Fruit fly (Drosophila melanogaster) whole organism, embryonic: ENCODE measurements around the gene CG16756.
A peak's percentile ranks its signal among the peaks of the same experiment; 100 is the strongest.

ENCODE experiments used
- Asciz ChIP-seq: fragments of 200-800 bp; sonication (Bioruptor generic); optimal IDR thresholded peaks from 2 replicates; lab custom pipeline; 2017; ENCODE audit warnings: missing biosample characterization, mild to moderate bottlenecking, missing genetic modification characterization, missing genetic modification reagents
- Atf-2 ChIP-seq: fragments of 200-800 bp; sonication (Bioruptor generic); optimal IDR thresholded peaks from 2 replicates; lab custom pipeline; 2016; ENCODE audit warnings: missing biosample characterization, missing genetic modification characterization
- BEAF-32 ChIP-seq: fragments of 200-800 bp; sonication (Bioruptor generic); optimal IDR thresholded peaks from 3 replicates; lab custom pipeline; 2017; ENCODE audit warnings: missing biosample characterization, missing genetic modification characterization, mild to moderate bottlenecking, moderate library complexity, missing genetic modification reagents
- Bgb ChIP-seq: fragments of 200-800 bp; sonication (Bioruptor generic); IDR thresholded peaks from 2 replicates; pipeline ENCODE4 v1.3.6; 2022; ENCODE audit warnings: missing biosample characterization, missing genetic modification characterization; ENCODE audit not compliant: partially characterized antibody
- C15 ChIP-seq: fragments of 200-800 bp; sonication (Bioruptor generic); IDR thresholded peaks from 3 replicates; pipeline ENCODE4 v1.3.6; 2022; ENCODE audit warnings: missing biosample characterization, missing genetic modification characterization
- CG1024 ChIP-seq: fragments of 200-800 bp; sonication (Bioruptor generic); IDR thresholded peaks from 2 replicates; pipeline ENCODE4 v1.3.6; 2022; ENCODE audit warnings: missing biosample characterization, missing genetic modification characterization
- CG11085 ChIP-seq: fragments of 200-800 bp; sonication (Bioruptor generic); IDR thresholded peaks from 2 replicates; pipeline ENCODE4 v1.3.6; 2022; ENCODE audit warnings: missing biosample characterization, missing genetic modification characterization
- CG11560 ChIP-seq: fragments of 200-800 bp; sonication (Bioruptor generic); IDR thresholded peaks from 3 replicates; pipeline ENCODE4 v1.3.6; 2022; ENCODE audit warnings: missing biosample characterization, missing genetic modification characterization
- CG15073 ChIP-seq: fragments of 200-800 bp; sonication (Bioruptor generic); optimal IDR thresholded peaks from 2 replicates; lab custom pipeline; 2016; ENCODE audit warnings: missing biosample characterization, missing genetic modification characterization
- CG1603 ChIP-seq: fragments of 200-800 bp; sonication (Bioruptor generic); optimal IDR thresholded peaks from 2 replicates; lab custom pipeline; 2019; ENCODE audit warnings: missing biosample characterization, mild to moderate bottlenecking, missing genetic modification characterization, moderate library complexity
- CG16779 ChIP-seq: fragments of 200-800 bp; sonication (Bioruptor generic); IDR thresholded peaks from 2 replicates; pipeline ENCODE4 v1.3.6; 2022; ENCODE audit warnings: missing biosample characterization, missing genetic modification characterization
- CG17385 ChIP-seq: fragments of 200-800 bp; sonication (Bioruptor generic); optimal IDR thresholded peaks from 3 replicates; lab custom pipeline; 2018; ENCODE audit warnings: missing biosample characterization, mild to moderate bottlenecking, missing genetic modification characterization
- CG17568 ChIP-seq: fragments of 200-800 bp; sonication (Bioruptor generic); optimal IDR thresholded peaks from 2 replicates; lab custom pipeline; 2018; ENCODE audit warnings: missing biosample characterization, mild to moderate bottlenecking, missing genetic modification characterization, moderate library complexity
- CG18262 ChIP-seq: fragments of 200-800 bp; optimal IDR thresholded peaks from 3 replicates; lab custom pipeline; 2019; ENCODE audit warnings: missing biosample characterization, mild to moderate bottlenecking, missing genetic modification characterization, moderate library complexity
- CG2712 ChIP-seq: fragments of 200-800 bp; optimal IDR thresholded peaks from 3 replicates; lab custom pipeline; 2019; ENCODE audit warnings: missing biosample characterization, mild to moderate bottlenecking, missing genetic modification characterization, moderate library complexity
- CG31388 ChIP-seq: fragments of 200-800 bp; sonication (Bioruptor generic); optimal IDR thresholded peaks from 2 replicates; lab custom pipeline; 2016; ENCODE audit warnings: missing biosample characterization, missing genetic modification characterization
- CG5180 ChIP-seq: fragments of 200-800 bp; sonication (Bioruptor generic); optimal IDR thresholded peaks from 3 replicates; lab custom pipeline; 2017; ENCODE audit warnings: missing biosample characterization, missing genetic modification characterization, mild to moderate bottlenecking, moderate library complexity, missing genetic modification reagents
- CG5953 ChIP-seq: fragments of 200-800 bp; sonication (Bioruptor generic); IDR thresholded peaks from 2 replicates; pipeline ENCODE4 v1.3.6; 2022; ENCODE audit warnings: missing biosample characterization, missing genetic modification characterization
- CG9797 ChIP-seq: fragments of 200-800 bp; sonication (Bioruptor generic); optimal IDR thresholded peaks from 3 replicates; lab custom pipeline; 2018; ENCODE audit warnings: missing biosample characterization, mild to moderate bottlenecking, missing genetic modification characterization
- D19A ChIP-seq: fragments of 200-800 bp; optimal IDR thresholded peaks from 3 replicates; lab custom pipeline; 2019; ENCODE audit warnings: missing biosample characterization, mild to moderate bottlenecking, missing genetic modification characterization, moderate library complexity
- Dll ChIP-seq: fragments of 200-800 bp; sonication (Bioruptor generic); IDR thresholded peaks from 4 replicates; pipeline ENCODE4 v1.3.6; 2022; ENCODE audit warnings: missing biosample characterization, missing genetic modification characterization; ENCODE audit not compliant: partially characterized antibody
- Dp ChIP-seq: fragments of 200-800 bp; sonication (Bioruptor generic); optimal IDR thresholded peaks from 2 replicates; lab custom pipeline; 2018; ENCODE audit warnings: missing biosample characterization, mild to moderate bottlenecking, missing genetic modification characterization, moderate library complexity
- E2f2 ChIP-seq: fragments of 200-800 bp; sonication (Bioruptor generic); IDR thresholded peaks from 2 replicates; pipeline ENCODE4 v1.3.6; 2022; ENCODE audit warnings: missing biosample characterization, missing genetic modification characterization
- Gsc ChIP-seq: fragments of 200-800 bp; sonication (Bioruptor generic); IDR thresholded peaks from 2 replicates; pipeline ENCODE4 v1.3.6; 2022; ENCODE audit warnings: missing biosample characterization, missing genetic modification characterization
- Jarid2 ChIP-seq: fragments of 200-800 bp; sonication (Bioruptor generic); optimal IDR thresholded peaks from 3 replicates; lab custom pipeline; 2017; ENCODE audit warnings: mild to moderate bottlenecking, missing biosample characterization, missing genetic modification reagents, missing genetic modification characterization
- MESR4 ChIP-seq: fragments of 200-800 bp; sonication (Bioruptor generic); optimal IDR thresholded peaks from 2 replicates; lab custom pipeline; 2018; ENCODE audit warnings: missing biosample characterization, mild to moderate bottlenecking, missing genetic modification characterization, moderate library complexity
- Max ChIP-seq: fragments of 200-800 bp; sonication (Bioruptor generic); optimal IDR thresholded peaks from 2 replicates; lab custom pipeline; 2016; ENCODE audit warnings: missing biosample characterization, mild to moderate bottlenecking, missing genetic modification characterization
- NC2α ChIP-seq: fragments of 200-800 bp; sonication (Bioruptor generic); optimal IDR thresholded peaks from 2 replicates; lab custom pipeline; 2016; ENCODE audit warnings: missing biosample characterization, missing genetic modification characterization
- Nf-YC ChIP-seq: fragments of 200-800 bp; optimal IDR thresholded peaks from 3 replicates; lab custom pipeline; 2019; ENCODE audit warnings: missing biosample characterization, mild to moderate bottlenecking, missing genetic modification characterization, moderate library complexity
- Sin3A ChIP-seq: fragments of >200 bp; optimal IDR thresholded peaks from 2 replicates; lab custom pipeline; 2018
- Spps ChIP-seq: fragments of 200-800 bp; sonication (Bioruptor generic); optimal IDR thresholded peaks from 2 replicates; lab custom pipeline; 2018; ENCODE audit warnings: missing biosample characterization, mild to moderate bottlenecking, missing genetic modification characterization
- YL-1 ChIP-seq: fragments of 200-800 bp; sonication (Bioruptor generic); optimal IDR thresholded peaks from 3 replicates; lab custom pipeline; 2017; ENCODE audit warnings: missing biosample characterization, mild to moderate bottlenecking, missing genetic modification characterization
- ab ChIP-seq: fragments of 200-800 bp; sonication (Bioruptor generic); optimal IDR thresholded peaks from 2 replicates; lab custom pipeline; 2016; ENCODE audit warnings: missing biosample characterization, missing genetic modification characterization
- amos ChIP-seq: fragments of 200-800 bp; sonication (Bioruptor generic); IDR thresholded peaks from 2 replicates; pipeline ENCODE4 v1.3.6; 2022; ENCODE audit warnings: missing biosample characterization, missing genetic modification characterization; ENCODE audit not compliant: partially characterized antibody
- aop ChIP-seq: fragments of 200-800 bp; sonication (Bioruptor generic); IDR thresholded peaks from 2 replicates; pipeline ENCODE4 v1.3.6; 2022; ENCODE audit warnings: missing biosample characterization, missing genetic modification characterization
- cad ChIP-seq: fragments of >200 bp; optimal IDR thresholded peaks from 2 replicates; lab custom pipeline; 2017; ENCODE audit warnings: missing biosample characterization, missing genetic modification characterization
- cg ChIP-seq: fragments of 200-800 bp; sonication (Bioruptor generic); optimal IDR thresholded peaks from 3 replicates; lab custom pipeline; 2019; ENCODE audit warnings: missing biosample characterization, mild to moderate bottlenecking, missing genetic modification characterization, moderate library complexity
- cwo ChIP-seq: fragments of 200-800 bp; sonication (Bioruptor generic); optimal IDR thresholded peaks from 3 replicates; lab custom pipeline; 2017; ENCODE audit warnings: missing biosample characterization, missing genetic modification characterization, mild to moderate bottlenecking, moderate library complexity, missing genetic modification reagents
- dm ChIP-seq: fragments of 200-800 bp; sonication (Bioruptor generic); optimal IDR thresholded peaks from 3 replicates; lab custom pipeline; 2016; ENCODE audit warnings: missing biosample characterization, missing genetic modification characterization
- ftz-f1 ChIP-seq: fragments of 200-800 bp; sonication (Bioruptor generic); optimal IDR thresholded peaks from 2 replicates; lab custom pipeline; 2016; ENCODE audit warnings: missing biosample characterization, missing genetic modification characterization
- gfzf ChIP-seq: fragments of 200-800 bp; sonication (Bioruptor generic); optimal IDR thresholded peaks from 2 replicates; lab custom pipeline; 2016; ENCODE audit warnings: missing biosample characterization, mild to moderate bottlenecking, missing genetic modification characterization, moderate library complexity
- hkb ChIP-seq, 2 experiments: fragments of 200-800 bp in 1 of 2; fragments of >200 bp in 1 of 2; sonication (Bioruptor generic) in 1 of 2; IDR thresholded peaks in 1 of 2; optimal IDR thresholded peaks in 1 of 2; 2 replicates each; pipeline versions ENCODE4 v1.3.6 to Lab custom; 2017 to 2022; ENCODE audit warnings: missing biosample characterization in 1 of 2, missing genetic modification characterization in 1 of 2
- jigr1 ChIP-seq: fragments of 200-800 bp; sonication (Bioruptor generic); IDR thresholded peaks from 3 replicates; pipeline ENCODE4 v1.3.6; 2022; ENCODE audit warnings: missing biosample characterization, missing genetic modification characterization
- pnt ChIP-seq: fragments of 200-800 bp; sonication (Bioruptor generic); optimal IDR thresholded peaks from 3 replicates; lab custom pipeline; 2016; ENCODE audit warnings: missing biosample characterization, missing genetic modification characterization
- psq ChIP-seq: fragments of 200-800 bp; sonication (Bioruptor generic); optimal IDR thresholded peaks from 2 replicates; lab custom pipeline; 2017; ENCODE audit warnings: missing biosample characterization, missing genetic modification characterization
- pzg ChIP-seq: fragments of 200-800 bp; sonication (Bioruptor generic); optimal IDR thresholded peaks from 3 replicates; lab custom pipeline; 2018; ENCODE audit warnings: missing biosample characterization, mild to moderate bottlenecking, missing genetic modification characterization, moderate library complexity
- slp2 ChIP-seq: fragments of 200-800 bp; sonication (Bioruptor generic); optimal IDR thresholded peaks from 2 replicates; lab custom pipeline; 2016; ENCODE audit warnings: missing biosample characterization, missing genetic modification characterization
- sob ChIP-seq: fragments of 200-800 bp; sonication (Bioruptor generic); IDR thresholded peaks from 2 replicates; pipeline ENCODE4 v1.3.6; 2022; ENCODE audit warnings: missing biosample characterization, missing genetic modification characterization
- tgo ChIP-seq: fragments of 200-800 bp; sonication (Bioruptor generic); IDR thresholded peaks from 3 replicates; pipeline ENCODE4 v1.3.6; 2022; ENCODE audit warnings: missing biosample characterization, missing genetic modification characterization

The CG16756 gene

DNA sequence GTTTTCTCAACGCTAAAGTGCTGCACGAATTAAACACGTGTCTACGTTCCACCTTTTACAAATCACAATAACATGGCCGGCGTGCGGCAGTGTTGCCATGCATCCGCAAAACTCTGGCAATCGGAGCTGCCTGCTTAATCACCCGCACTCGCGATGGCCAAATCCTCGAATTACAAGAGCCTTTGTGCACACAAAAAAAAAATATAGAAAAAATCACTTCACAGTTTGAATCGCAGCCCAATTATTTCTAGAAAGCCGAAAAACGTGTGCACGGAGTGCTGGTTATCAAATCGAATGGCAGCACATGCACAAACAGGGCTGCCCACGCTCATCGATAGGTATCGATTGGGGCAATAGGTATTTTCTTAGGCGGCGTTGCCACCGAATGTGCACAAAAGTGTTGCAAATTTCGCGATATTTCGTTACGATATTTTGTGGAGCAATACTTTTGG lies 6.7 kb upstream of the CG16756 start, which contains the start of gene spoon (continued):
- TF ChIP-seq ab (GFP tag; lab: Kevin White, UChicago) (no peak), CG5953 (GFP tag; lab: Robert Waterston, UW) (no peak), Gsc (GFP tag; lab: Robert Waterston, UW) (no peak), hkb (optimal IDR thresholded peaks at IDR 0.05; lab: Kevin White, UChicago) (peak; percentile 37), hkb (GFP tag; IDR thresholded peaks at IDR 0.05; lab: Robert Waterston, UW) (no peak), D19A (tag; lab: Kevin White, UChicago) (no peak), Asciz (no peak), aop (no peak), CG1603 (tag; lab: Kevin White, UChicago) (peak; percentile 71), CG18262 (tag; lab: Kevin White, UChicago) (no peak), CG31388 (GFP tag; lab: Kevin White, UChicago) (no peak), CG15073 (no peak), NC2α (GFP tag; lab: Kevin White, UChicago) (no peak), pnt (no peak), Spps (tag; lab: Kevin White, UChicago) (no peak), CG11560 (tag; lab: Robert Waterston, UW) (peak; percentile 63; the same call in 1 of the 3 replicates), tgo (0 out of 3 replicates have a peak, but pooled peaks have one; percentile 23), Max (peak; percentile 69), CG2712 (tag; lab: Kevin White, UChicago) (no peak), ftz-f1 (GFP tag; lab: Kevin White, UChicago) (no peak), jigr1 (no peak), psq (GFP tag; lab: Kevin White, UChicago) (no peak), CG16779 (no peak), CG17385 (GFP tag; lab: Kevin White, UChicago) (no peak)

DNA sequence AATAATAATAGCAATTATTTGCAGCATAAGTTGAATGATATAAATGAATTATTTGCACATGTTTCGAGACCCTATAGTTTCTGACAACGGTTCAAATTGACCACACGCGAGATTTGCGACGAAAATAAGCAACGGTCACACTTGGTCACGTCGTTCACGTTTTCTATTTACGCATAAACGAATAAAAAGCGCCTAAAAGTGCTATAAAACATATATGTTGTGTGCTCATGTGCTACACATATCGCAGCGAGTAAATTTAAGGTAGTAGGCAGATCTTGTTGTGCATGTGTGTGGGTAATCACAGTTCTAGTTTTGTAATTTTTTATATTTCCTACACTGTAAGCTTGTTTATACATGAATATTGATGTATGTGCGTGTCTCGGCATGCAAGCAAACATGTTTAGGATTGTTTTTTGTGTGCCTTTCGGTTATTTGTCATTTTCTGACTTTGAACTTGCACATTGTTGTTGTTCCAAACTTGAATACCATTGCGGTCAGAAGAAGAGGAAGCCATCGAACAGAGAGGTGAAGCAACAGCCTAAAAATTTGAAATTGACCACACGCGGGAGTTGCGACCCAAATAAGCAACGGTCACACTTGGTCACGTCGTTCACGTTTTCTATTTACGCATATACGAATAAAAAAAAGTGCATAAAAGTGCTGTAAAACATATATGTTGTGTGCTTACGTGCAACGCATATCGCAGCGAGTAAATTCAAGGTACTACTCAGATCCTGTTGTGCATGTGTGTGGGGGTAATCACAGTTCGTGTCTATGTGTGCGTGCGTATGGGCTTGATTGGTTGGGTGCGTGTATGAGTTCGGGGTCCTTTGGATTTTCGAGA lies 5.7 kb upstream of the CG16756 start, which contains the start of gene Usp16-45:
TSS of gene Usp16-45 (plus strand) at position 127 of the 844 bp plus-strand sequence.
- TF ChIP-seq CG11085 (GFP tag; lab: Robert Waterston, UW) (no peak), Jarid2 (GFP tag; lab: Kevin White, UChicago) (no peak), C15 (GFP tag; lab: Robert Waterston, UW) (no peak), gfzf (GFP tag; lab: Kevin White, UChicago) (peak; percentile 66), cwo (GFP tag; lab: Kevin White, UChicago) (peak; percentile 17), CG17385 (GFP tag; lab: Kevin White, UChicago) (peak; percentile 47), cg (GFP tag; lab: Kevin White, UChicago) (peak; percentile 68), CG9797 (peak; percentile 57), amos (peak; percentile 47), CG17568 (GFP tag; lab: Kevin White, UChicago) (no peak), BEAF-32 (GFP tag; lab: Kevin White, UChicago) (peak; percentile 63), Nf-YC (tag; lab: Kevin White, UChicago) (peak; percentile 40), Sin3A (lab: Kevin White, UChicago) (peak; percentile 13), CG5180 (GFP tag; lab: Kevin White, UChicago) (peak; percentile 68), YL-1 (GFP tag; lab: Kevin White, UChicago) (peak; percentile 25), sob (GFP tag; lab: Robert Waterston, UW) (no peak), dm (GFP tag; lab: Kevin White, UChicago) (peak; percentile 6), CG1024 (GFP tag; lab: Robert Waterston, UW) (no peak), cad (GFP tag; lab: Kevin White, UChicago) (no peak), E2f2 (GFP tag; lab: Robert Waterston, UW) (peak; percentile 71), Dll (GFP tag; lab: Robert Waterston, UW) (0 out of 4 replicates have a peak, but pooled peaks have one; percentile 41), slp2 (GFP tag; lab: Kevin White, UChicago) (no peak), MESR4 (GFP tag; lab: Kevin White, UChicago) (peak; percentile 96), pzg (GFP tag; lab: Kevin White, UChicago) (peak; percentile 34), Atf-2 (GFP tag; lab: Kevin White, UChicago) (no peak), Dp (peak; percentile 71), Bgb (GFP tag; lab: Robert Waterston, UW) (peak; percentile 25; the same call in 1 of the 2 replicates)
